Worm (Caenorhabditis elegans): ENCODE data around the gene elf-1.

elf-1 gene

ce11 chrIII:640198-640803, 48.7 kb upstream of the elf-1 start, which contains the start of the genes tag-266 and tag-267 (continued):
- TF ChIP-seq lsy-2 (tag; optimal IDR thresholded peaks at IDR 0.05), result peak in 1 of 2 experiments; percentile 73
- TF ChIP-seq rbr-2 (tag; optimal IDR thresholded peaks at IDR 0.05), result peak; percentile 76
- peak in 1 of 2 experiments; percentile 27 for TF ChIP-seq mdl-1 (tag; optimal IDR thresholded peaks at IDR 0.05)

- peak; percentile 38 for TF ChIP-seq lin-38 (GFP tag; IDR thresholded peaks at IDR 0.05)
- no peak for TF ChIP-seq nhr-25 (tag; optimal IDR thresholded peaks at IDR 0.05; ENCODE audit: borderline replicate concordance, insufficient read depth)
Measured at ce11 chrIII:641759-642158, 47.2 kb upstream of the elf-1 start, which contains the start of gene W06E11.1. Gene W06E11.1 (plus strand): TSS chrIII:642059.

ce11 chrIII:644660-645059, 44.3 kb upstream of the elf-1 start:
- TF ChIP-seq unc-62 (GFP tag; optimal IDR thresholded peaks at IDR 0.05 in 1 of 2) (peak in 1 of 2 experiments; percentile 57), unc-62 (tag; optimal IDR thresholded peaks at IDR 0.05) (no peak), F26F4.8 (GFP tag; conservative IDR thresholded peaks at IDR 0.05) (no peak), lin-15B (tag; optimal IDR thresholded peaks at IDR 0.05) (no peak)

ce11 chrIII:646454-646853, 42.5 kb upstream of the elf-1 start, which contains the start of gene orai-1:
Gene orai-1 (plus strand): TSS chrIII:646754.
- TF ChIP-seq snpc-4 (tag; optimal IDR thresholded peaks at IDR 0.05), result no peak
- TF ChIP-seq pha-4 (GFP tag; IDR thresholded peaks at IDR 0.05), result no peak
- no peak for TF ChIP-seq pha-4 (tag; optimal IDR thresholded peaks at IDR 0.05)
- no peak for TF ChIP-seq duxl-1 (tag; optimal IDR thresholded peaks at IDR 0.05; ENCODE audit: poor library complexity)
- TF ChIP-seq unc-62 (GFP tag; optimal IDR thresholded peaks at IDR 0.05 in 1 of 2), result peak in 1 of 2 experiments; percentile 23
- no peak for TF ChIP-seq unc-62 (tag; optimal IDR thresholded peaks at IDR 0.05)
- no peak for TF ChIP-seq mdt-29 (GFP tag; IDR thresholded peaks at IDR 0.05)
- no peak for TF ChIP-seq aha-1 (tag)
- no peak for TF ChIP-seq lim-7 (GFP tag; IDR thresholded peaks at IDR 0.05)
- TF ChIP-seq ceh-32 (tag; optimal IDR thresholded peaks at IDR 0.05; ENCODE audit: poor library complexity), result no peak
- TF ChIP-seq unc-130 (GFP tag; optimal IDR thresholded peaks at IDR 0.05), result no peak
- no peak for TF ChIP-seq jun-1 (tag; optimal IDR thresholded peaks at IDR 0.05)
- TF ChIP-seq ztf-7 (tag; optimal IDR thresholded peaks at IDR 0.05), result no peak
- TF ChIP-seq gei-8 (GFP tag; optimal IDR thresholded peaks at IDR 0.05), result peak; percentile 8
- peak; percentile 59 for TF ChIP-seq lin-38 (GFP tag; IDR thresholded peaks at IDR 0.05)

- TF ChIP-seq pha-4 (GFP tag; IDR thresholded peaks at IDR 0.05) (no peak), pha-4 (tag; optimal IDR thresholded peaks at IDR 0.05) (peak; percentile 42), sdz-12 (GFP tag; optimal IDR thresholded peaks at IDR 0.05) (no peak), rbr-2 (tag; optimal IDR thresholded peaks at IDR 0.05) (peak; percentile 8), hif-1 (tag; optimal IDR thresholded peaks at IDR 0.05) (peak in 1 of 2 experiments; percentile 35), F44E2.7 (GFP tag; IDR thresholded peaks at IDR 0.05) (no peak), daf-16 (GFP tag; optimal IDR thresholded peaks at IDR 0.05) (peak in 1 of 2 experiments; percentile 21), daf-16 (tag; optimal IDR thresholded peaks at IDR 0.05) (no peak), nhr-25 (tag; optimal IDR thresholded peaks at IDR 0.05; ENCODE audit: borderline replicate concordance, insufficient read depth) (no peak), dve-1 (tag; optimal IDR thresholded peaks at IDR 0.05; ENCODE audit: insufficient read depth) (no peak), hmg-1.1 (GFP tag; IDR thresholded peaks at IDR 0.05) (0 out of 2 replicates have a peak, but pooled peaks have one; percentile 25), hlh-11 (tag; optimal IDR thresholded peaks at IDR 0.05) (peak; percentile 2), lin-38 (GFP tag; IDR thresholded peaks at IDR 0.05) (0 out of 2 replicates have a peak, but pooled peaks have one; percentile 25), aha-1 (tag) (peak; percentile 41)
Measured at ce11 chrIII:647248-647647, 41.7 kb upstream of the elf-1 start.

ce11 chrIII:649935-650334, 39.0 kb upstream of the elf-1 start:
- TF ChIP-seq jun-1 (tag; optimal IDR thresholded peaks at IDR 0.05) (no peak), nhr-28 (tag; optimal IDR thresholded peaks at IDR 0.05) (peak; percentile 52)
